Fruit fly (Drosophila melanogaster) whole organism: Measurements from ENCODE around the gene halo.

ENCODE experiments used
- CG8478 ChIP-seq: fragments of >200 bp; optimal IDR thresholded peaks from 2 replicates; lab custom pipeline; 2018; ENCODE audit warnings: inconsistent platforms
- Dll ChIP-seq: fragments of >200 bp; optimal IDR thresholded peaks from 2 replicates; lab custom pipeline; 2017
- EcR ChIP-seq, 2 experiments: fragments of >200 bp; optimal IDR thresholded peaks; 2 replicates each; lab custom pipeline; 2017; ENCODE audit warnings: missing biosample characterization in 2 of 2, missing genetic modification characterization in 2 of 2, missing genetic modification reagents in 2 of 2
- pan ChIP-seq: fragments of >200 bp; optimal IDR thresholded peaks from 2 replicates; lab custom pipeline; 2017
- psq ChIP-seq: fragments of >200 bp; optimal IDR thresholded peaks from 2 replicates; lab custom pipeline; 2017
- usp ChIP-seq: fragments of >200 bp; optimal IDR thresholded peaks from 2 replicates; lab custom pipeline; 2017; ENCODE audit warnings: missing biosample characterization, missing genetic modification characterization, mixed read lengths

The halo gene

dm6 chr2L:1504288-1504687 is 13.7 kb downstream of the halo start:
- no peak for TF ChIP-seq psq (lab: Kevin White, UChicago)
- TF ChIP-seq EcR (GFP tag; optimal IDR thresholded peaks at IDR 0.05; lab: Kevin White, UChicago): no peak
- no peak for TF ChIP-seq usp

DNA sequence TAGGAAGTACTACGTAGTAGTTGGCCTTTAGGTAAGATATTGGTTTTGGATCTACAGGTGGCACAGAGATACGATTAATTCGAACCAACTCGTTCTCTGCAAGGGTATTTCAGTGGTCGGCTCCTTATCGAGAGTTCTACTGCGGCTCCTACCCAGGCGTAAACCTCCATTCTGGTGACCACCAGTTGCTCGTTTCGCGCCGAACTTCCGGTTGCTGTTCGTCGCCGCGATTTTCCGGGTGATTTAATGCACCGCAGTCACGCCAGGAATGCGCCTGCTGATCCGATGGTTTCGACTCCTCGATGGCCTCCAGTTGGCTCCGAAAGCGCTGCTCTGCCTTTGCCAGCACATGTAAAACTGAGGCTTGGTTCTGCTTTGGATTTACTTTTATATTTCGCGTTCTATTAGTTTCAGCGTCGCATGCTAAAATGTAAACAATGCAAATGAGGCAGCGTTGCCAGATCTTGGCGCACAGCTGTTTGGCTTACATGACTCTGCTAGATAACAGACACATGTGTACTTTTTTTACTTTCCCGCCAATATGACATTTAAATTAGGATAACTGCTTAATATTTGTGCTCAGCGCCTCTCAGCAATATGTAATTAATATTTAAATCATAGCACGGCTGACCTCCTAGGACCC is 15.4 kb downstream of the halo start, which contains the start of gene CG7420:
Gene CG7420 (minus strand): TSS at position 446 of the 643 bp plus-strand sequence.
- TF ChIP-seq Dll (lab: Kevin White, UChicago): no peak
- TF ChIP-seq EcR (GFP tag; optimal IDR thresholded peaks at IDR 0.05; lab: Kevin White, UChicago): no peak
- TF ChIP-seq usp: no peak
- no peak for TF ChIP-seq psq (lab: Kevin White, UChicago)
- no peak for TF ChIP-seq CG8478 (lab: Kevin White, UChicago)
- TF ChIP-seq pan (lab: Kevin White, UChicago): no peak

- TF ChIP-seq Dll (lab: Kevin White, UChicago) (no peak), pan (lab: Kevin White, UChicago) (no peak), psq (lab: Kevin White, UChicago) (no peak), usp (no peak), CG8478 (lab: Kevin White, UChicago) (no peak), EcR (GFP tag; optimal IDR thresholded peaks at IDR 0.05; lab: Kevin White, UChicago) (no peak)
These were observed 17.6 kb downstream of the halo start, which contains the start of gene CG18131 for dm6 chr2L:1500312-1500711. Gene CG18131 (minus strand): TSS chr2L:1500608.

DNA sequence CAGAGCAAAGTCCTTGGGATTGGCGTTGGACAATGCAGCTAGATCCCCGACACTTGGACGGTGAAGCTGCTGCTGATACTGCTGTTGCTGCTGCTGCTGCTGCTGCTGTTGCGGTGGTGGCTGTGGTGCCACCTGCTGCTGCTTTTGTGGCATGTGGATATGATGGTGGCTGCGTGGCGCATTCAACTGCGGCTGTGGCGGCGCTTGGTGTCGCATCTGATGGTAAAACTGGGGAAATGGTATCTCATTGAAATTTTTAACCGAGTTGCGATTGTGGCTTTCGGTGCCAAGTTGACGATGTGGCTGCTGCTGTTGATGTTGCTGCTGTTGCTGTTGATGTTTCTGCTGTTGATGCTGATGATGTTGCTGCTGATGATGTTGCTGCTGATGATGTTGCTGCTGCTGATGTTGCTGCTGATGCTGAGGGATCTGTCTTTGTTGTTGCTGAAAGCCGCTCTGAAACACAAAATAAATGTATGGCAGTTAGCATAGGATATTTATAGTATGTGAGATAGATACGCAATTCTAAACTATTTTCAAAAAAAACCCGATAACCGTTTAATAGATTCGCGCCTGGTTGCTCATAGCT is 18.9 kb downstream of the halo start:
- TF ChIP-seq EcR (GFP tag; optimal IDR thresholded peaks at IDR 0.05; lab: Kevin White, UChicago): no peak
- no peak for TF ChIP-seq usp
- TF ChIP-seq psq (lab: Kevin White, UChicago): no peak
- no peak for TF ChIP-seq CG8478 (lab: Kevin White, UChicago)
- no peak for TF ChIP-seq pan (lab: Kevin White, UChicago)
- TF ChIP-seq Dll (lab: Kevin White, UChicago): no peak

dm6 chr2L:1496943-1497342 is 21.0 kb downstream of the halo start, which contains the start of gene CG31661:
Gene CG31661 (plus strand): TSS chr2L:1497243.
- TF ChIP-seq pan (lab: Kevin White, UChicago): no peak
- TF ChIP-seq Dll (lab: Kevin White, UChicago): no peak
- TF ChIP-seq CG8478 (lab: Kevin White, UChicago): no peak
- no peak for TF ChIP-seq psq (lab: Kevin White, UChicago)
- no peak for TF ChIP-seq usp
- TF ChIP-seq EcR (GFP tag; optimal IDR thresholded peaks at IDR 0.05; lab: Kevin White, UChicago): no peak

- TF ChIP-seq pan (lab: Kevin White, UChicago) (no peak), psq (lab: Kevin White, UChicago) (no peak), EcR (GFP tag; optimal IDR thresholded peaks at IDR 0.05; lab: Kevin White, UChicago) (no peak), Dll (lab: Kevin White, UChicago) (no peak), usp (no peak), CG8478 (lab: Kevin White, UChicago) (no peak)
These were observed 22.8 kb downstream of the halo start, which contains the start of gene CG31926 for dm6 chr2L:1495160-1495559. Gene CG31926 (plus strand): TSS chr2L:1495460.

DNA sequence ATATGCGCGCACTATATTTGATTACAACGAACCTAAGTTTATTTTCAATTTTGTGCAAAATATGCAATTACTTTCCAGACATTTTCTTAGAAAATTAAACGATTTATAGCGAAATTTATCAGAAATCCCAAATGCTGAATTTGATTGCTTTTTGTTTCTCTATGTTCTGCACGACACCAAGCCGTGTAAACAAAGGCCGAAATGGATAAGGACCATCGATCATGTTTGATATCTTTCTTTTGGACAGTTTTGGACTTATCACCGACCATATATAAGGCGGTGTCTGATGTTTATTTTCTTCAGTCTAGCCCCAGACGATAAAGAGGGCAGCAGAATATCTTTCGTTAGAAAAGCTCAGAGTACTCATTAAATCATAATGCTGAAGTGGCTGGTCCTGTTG is 24.2 kb downstream of the halo start, which contains the start of gene CG33128:
Gene CG33128 (plus strand): TSS at position 301 of the 400 bp plus-strand sequence.
- TF ChIP-seq EcR (GFP tag; optimal IDR thresholded peaks at IDR 0.05; lab: Kevin White, UChicago) (no peak), pan (lab: Kevin White, UChicago) (no peak), psq (lab: Kevin White, UChicago) (no peak), CG8478 (lab: Kevin White, UChicago) (no peak), usp (no peak)

DNA sequence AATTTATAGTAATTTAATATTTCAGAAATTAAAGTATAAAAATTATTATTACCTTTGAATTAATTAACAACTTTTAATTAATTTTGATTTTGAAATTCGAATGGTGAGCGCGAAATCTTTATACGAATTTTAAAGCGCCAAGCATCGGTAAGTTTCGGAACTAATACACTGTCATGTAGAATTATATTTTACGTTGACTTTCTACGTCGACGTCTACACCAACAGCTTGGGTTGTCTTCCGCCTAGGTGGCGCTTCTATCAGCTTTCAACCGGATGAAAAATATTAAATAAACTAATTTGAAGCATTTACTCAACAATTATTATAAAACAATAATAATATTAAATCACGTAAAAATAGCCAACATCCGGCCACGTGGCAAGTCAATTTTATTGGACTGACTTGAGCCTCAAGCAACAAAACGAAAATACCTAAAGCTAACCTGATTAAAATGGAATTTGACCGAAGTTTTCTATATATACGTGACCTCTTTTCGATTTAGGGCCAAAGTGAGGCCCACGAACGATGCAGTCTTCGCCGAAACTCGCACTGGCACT is 26.1 kb downstream of the halo start, which contains the start of gene CG31928:
Gene CG31928 (plus strand): TSS at position 505 of the 555 bp plus-strand sequence.
- no peak for TF ChIP-seq CG8478 (lab: Kevin White, UChicago)
- TF ChIP-seq usp: no peak
- TF ChIP-seq Dll (lab: Kevin White, UChicago): no peak
- TF ChIP-seq pan (lab: Kevin White, UChicago): no peak

DNA sequence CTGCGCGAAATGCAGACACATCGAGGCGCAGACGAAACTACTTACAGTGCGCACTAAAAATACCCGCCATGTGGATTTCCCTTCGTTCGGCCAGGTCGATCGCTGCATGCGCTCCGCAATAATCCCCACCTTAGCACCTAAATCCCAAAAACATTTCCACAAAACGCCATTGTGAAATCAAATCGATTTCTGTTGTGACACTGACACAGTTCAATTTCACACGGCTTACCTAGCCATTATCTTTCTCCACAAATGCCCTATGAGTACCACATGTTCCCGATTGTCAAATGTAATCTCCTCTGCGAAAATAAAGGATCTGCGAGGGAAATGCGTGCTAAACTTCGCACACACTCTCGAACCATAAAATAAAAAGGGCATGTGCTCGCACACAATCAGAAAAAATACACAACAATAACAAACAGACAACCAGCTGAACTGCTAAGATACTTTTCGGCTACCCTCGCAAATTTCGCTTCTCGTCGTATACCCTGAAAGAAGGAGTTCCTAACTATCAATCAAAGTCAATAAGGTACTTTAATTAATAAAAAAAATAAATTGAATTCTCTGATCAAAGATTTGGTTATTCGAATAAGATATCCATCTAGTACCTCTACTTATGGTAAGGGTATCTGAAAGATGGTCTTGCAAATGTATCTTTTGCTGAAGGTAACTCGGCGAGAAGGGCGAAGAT is 31.8 kb downstream of the halo start:
- TF ChIP-seq EcR (GFP tag; optimal IDR thresholded peaks at IDR 0.05; lab: Kevin White, UChicago): no peak
- no peak for TF ChIP-seq psq (lab: Kevin White, UChicago)
- no peak for TF ChIP-seq usp
- TF ChIP-seq pan (lab: Kevin White, UChicago): no peak
- TF ChIP-seq CG8478 (lab: Kevin White, UChicago): no peak

DNA sequence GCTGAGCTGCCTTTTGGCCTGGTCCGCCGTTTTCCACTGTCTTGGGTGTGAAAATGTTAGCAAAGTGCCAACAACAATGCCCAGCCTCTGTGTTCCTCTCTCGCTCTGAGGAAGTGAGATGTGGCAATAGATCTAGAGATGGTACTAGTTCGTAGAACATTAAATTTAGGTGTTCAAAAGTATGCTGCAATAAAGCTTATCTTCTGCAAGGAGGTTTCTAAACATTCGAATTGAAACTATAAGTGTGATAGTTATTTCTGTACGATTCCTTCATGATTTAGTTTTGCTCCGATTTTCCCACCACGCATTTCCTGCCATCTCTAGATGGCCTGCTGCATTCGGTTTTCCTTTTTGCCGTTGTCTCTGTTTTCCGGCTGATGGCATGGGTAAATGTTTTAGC is 39.5 kb downstream of the halo start:
- no peak for TF ChIP-seq pan (lab: Kevin White, UChicago)
- no peak for TF ChIP-seq EcR (GFP tag; optimal IDR thresholded peaks at IDR 0.05; lab: Kevin White, UChicago)
- no peak for TF ChIP-seq psq (lab: Kevin White, UChicago)
- no peak for TF ChIP-seq Dll (lab: Kevin White, UChicago)
- no peak for TF ChIP-seq usp
- no peak for TF ChIP-seq CG8478 (lab: Kevin White, UChicago)

dm6 chr2L:1476872-1477503 is 41.0 kb downstream of the halo start:
- TF ChIP-seq EcR (GFP tag; optimal IDR thresholded peaks at IDR 0.05; lab: Kevin White, UChicago) (no peak), Dll (lab: Kevin White, UChicago) (no peak), pan (lab: Kevin White, UChicago) (no peak), CG8478 (lab: Kevin White, UChicago) (no peak), usp (no peak), psq (lab: Kevin White, UChicago) (no peak)
